Worm (Caenorhabditis elegans) whole organism, L2 larva: Measurements from ENCODE around the gene cyp-33C6.

Experiments
- ama-1 ChIP-seq: fragments of 150-350 bp; optimal IDR thresholded peaks from 2 replicates; lab custom pipeline; 2018; ENCODE audit warnings: inconsistent platforms
- ceh-82 ChIP-seq: fragments of 150-350 bp; optimal IDR thresholded peaks from 2 replicates; lab custom pipeline; 2014; ENCODE audit warnings: missing biosample characterization, missing genetic modification characterization
- lin-13 ChIP-seq: fragments of 150-350 bp; optimal IDR thresholded peaks from 2 replicates; lab custom pipeline; 2014; ENCODE audit warnings: missing biosample characterization, missing genetic modification reagents, missing genetic modification characterization
- lin-39 ChIP-seq: fragments of 150-350 bp; optimal IDR thresholded peaks from 2 replicates; lab custom pipeline; 2014; ENCODE audit warnings: missing biosample characterization, missing genetic modification reagents, missing genetic modification characterization
- lsy-2 ChIP-seq, 2 experiments: fragments of 150-350 bp in 1 of 2; sonication (generic microtip) in 1 of 2; optimal IDR thresholded peaks; 2 replicates each; lab custom pipeline; 2014 to 2017; ENCODE audit warnings: missing biosample characterization in 2 of 2, missing genetic modification characterization in 2 of 2
- mdl-1 ChIP-seq, 2 experiments: fragments of 150-350 bp in 1 of 2; sonication (generic microtip) in 1 of 2; optimal IDR thresholded peaks; 2 replicates each; lab custom pipeline; 2017; ENCODE audit warnings: missing biosample characterization in 2 of 2, missing genetic modification characterization in 2 of 2
- nhr-11 ChIP-seq: fragments of 150-350 bp; optimal IDR thresholded peaks from 2 replicates; lab custom pipeline; 2014; ENCODE audit warnings: missing biosample characterization, missing genetic modification characterization
- nhr-237 ChIP-seq: fragments of 150-350 bp; optimal IDR thresholded peaks from 2 replicates; lab custom pipeline; 2014; ENCODE audit warnings: missing biosample characterization, missing genetic modification characterization
- skn-1 ChIP-seq: sonication (generic microtip); optimal IDR thresholded peaks from 2 replicates; lab custom pipeline; 2017; ENCODE audit warnings: missing biosample characterization, missing genetic modification characterization
- ztf-11 ChIP-seq: sonication (generic microtip); optimal IDR thresholded peaks from 2 replicates; lab custom pipeline; 2017; ENCODE audit warnings: missing biosample characterization, missing genetic modification characterization

DNA sequence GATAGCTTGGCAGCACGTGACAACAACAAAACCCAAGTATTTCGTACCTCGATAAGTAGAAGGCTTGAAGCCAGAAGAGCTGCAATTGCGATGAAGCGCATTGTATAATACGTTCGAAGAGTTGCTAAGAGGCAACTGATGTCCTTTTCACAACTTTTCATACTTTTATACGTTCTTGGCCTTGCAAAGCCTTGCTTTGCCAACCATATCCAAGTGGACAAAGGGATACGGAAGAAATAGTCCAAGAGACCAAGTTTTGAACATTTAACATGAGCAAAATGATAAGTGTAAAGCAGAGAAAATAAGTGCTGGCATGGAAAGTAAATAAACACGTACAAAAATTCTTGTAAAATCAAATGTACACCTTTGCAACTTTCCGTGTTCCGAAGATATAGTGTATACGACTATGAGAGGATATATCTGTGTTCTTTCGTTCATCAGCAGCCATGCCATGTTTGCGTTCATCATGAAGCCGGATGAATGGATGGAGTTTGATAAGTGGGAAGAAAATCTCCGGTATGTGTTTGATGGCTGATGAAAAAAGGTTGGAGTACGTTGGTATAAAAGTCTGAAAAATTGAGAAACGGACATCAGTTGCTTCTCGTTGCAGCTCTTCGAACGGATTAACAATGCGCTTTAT, 25.2 kb upstream of the cyp-33C6 start, which contains the start of the genes Y5H2A.4 and abu-4:
- TF ChIP-seq mdl-1 (tag; optimal IDR thresholded peaks at IDR 0.05; lab: Kevin White, UChicago) (no peak), ztf-11 (no peak), lin-13 (GFP tag; lab: Kevin White, UChicago) (no peak), lsy-2 (tag; optimal IDR thresholded peaks at IDR 0.05; lab: Kevin White, UChicago) (no peak), ama-1 (lab: Kevin White, UChicago) (no peak), skn-1 (tag; lab: Kevin White, UChicago) (no peak), nhr-237 (tag; lab: Kevin White, UChicago) (no peak), nhr-11 (no peak), ceh-82 (tag; lab: Kevin White, UChicago) (no peak), lin-39 (no peak)
